Worm (Caenorhabditis elegans) whole organism, late embryonic: ENCODE results near the gene R11D1.12.

ENCODE experiments used
- Y22D7AL.16 ChIP-seq: sonication (generic microtip); optimal IDR thresholded peaks from 2 replicates; lab custom pipeline; 2016; ENCODE audit warnings: missing genetic modification characterization, missing compliant biosample characterization
- ceh-14 ChIP-seq: sonication (generic microtip); optimal IDR thresholded peaks from 2 replicates; lab custom pipeline; 2016; ENCODE audit warnings: missing genotype, missing genetic modification characterization, missing compliant biosample characterization
- ceh-2 ChIP-seq: sonication (generic microtip); optimal IDR thresholded peaks from 2 replicates; lab custom pipeline; 2016; ENCODE audit warnings: missing genotype, missing genetic modification characterization, missing compliant biosample characterization
- ceh-22 ChIP-seq: sonication (generic microtip); optimal IDR thresholded peaks from 2 replicates; lab custom pipeline; 2017; ENCODE audit warnings: missing biosample characterization, missing genetic modification characterization
- ceh-9 ChIP-seq: sonication (generic microtip); optimal IDR thresholded peaks from 2 replicates; lab custom pipeline; 2016; ENCODE audit warnings: mild to moderate bottlenecking, missing genetic modification characterization, inconsistent platforms, missing compliant biosample characterization
- che-1 ChIP-seq: sonication (generic microtip); optimal IDR thresholded peaks from 2 replicates; lab custom pipeline; 2016; ENCODE audit warnings: mild to moderate bottlenecking, missing genetic modification characterization, missing compliant biosample characterization
- dmd-4 ChIP-seq: sonication (generic microtip); optimal IDR thresholded peaks from 2 replicates; lab custom pipeline; 2016; ENCODE audit warnings: borderline replicate concordance, missing genetic modification characterization, missing compliant biosample characterization
- dve-1 ChIP-seq: sonication (generic microtip); optimal IDR thresholded peaks from 2 replicates; lab custom pipeline; 2017; ENCODE audit warnings: antibody characterized with exemption, mild to moderate bottlenecking, missing genetic modification characterization, missing compliant biosample characterization
- ets-4 ChIP-seq: sonication (generic microtip); optimal IDR thresholded peaks from 2 replicates; lab custom pipeline; 2016; ENCODE audit warnings: missing genetic modification characterization, missing compliant biosample characterization
- fkh-10 ChIP-seq: fragments of 150-350 bp; optimal IDR thresholded peaks from 2 replicates; lab custom pipeline; 2014; ENCODE audit warnings: missing biosample characterization, missing genetic modification reagents, missing genetic modification characterization
- hlh-13 ChIP-seq: fragments of 200-800 bp; sonication (Bioruptor generic); optimal IDR thresholded peaks from 2 replicates; lab custom pipeline; 2018; ENCODE audit warnings: mild to moderate bottlenecking, missing genetic modification characterization, missing compliant biosample characterization
- hlh-30 ChIP-seq: sonication (generic microtip); optimal IDR thresholded peaks from 2 replicates; lab custom pipeline; 2017; ENCODE audit warnings: antibody characterized with exemption, missing genetic modification characterization, missing compliant biosample characterization; ENCODE audit not compliant: insufficient read depth
- hlh-8 ChIP-seq: sonication (generic microtip); optimal IDR thresholded peaks from 2 replicates; lab custom pipeline; 2016; ENCODE audit warnings: missing genotype, missing genetic modification characterization, missing compliant biosample characterization
- lim-6 ChIP-seq: sonication (generic microtip); optimal IDR thresholded peaks from 2 replicates; lab custom pipeline; 2016; ENCODE audit warnings: missing genetic modification characterization, missing compliant biosample characterization
- lin-11 ChIP-seq: fragments of 200-800 bp; sonication (Bioruptor generic); optimal IDR thresholded peaks from 2 replicates; lab custom pipeline; 2018; ENCODE audit warnings: mild to moderate bottlenecking, missing genetic modification characterization, missing compliant biosample characterization
- madf-2 ChIP-seq: sonication (generic microtip); optimal IDR thresholded peaks from 2 replicates; lab custom pipeline; 2017; ENCODE audit warnings: missing genetic modification characterization, missing compliant biosample characterization
- mec-3 ChIP-seq: sonication (generic microtip); optimal IDR thresholded peaks from 2 replicates; lab custom pipeline; 2016; ENCODE audit warnings: borderline replicate concordance, missing genetic modification characterization, missing compliant biosample characterization
- nfya-1 ChIP-seq: sonication (generic microtip); optimal IDR thresholded peaks from 2 replicates; lab custom pipeline; 2017; ENCODE audit warnings: missing genetic modification characterization, mild to moderate bottlenecking, missing compliant biosample characterization, antibody characterized with exemption, moderate library complexity
- nhr-11 ChIP-seq: fragments of 150-350 bp; optimal IDR thresholded peaks from 2 replicates; lab custom pipeline; 2014; ENCODE audit warnings: missing biosample characterization, missing genetic modification characterization
- pag-3 ChIP-seq: sonication (generic microtip); optimal IDR thresholded peaks from 2 replicates; lab custom pipeline; 2016; ENCODE audit warnings: missing compliant biosample characterization, missing genetic modification characterization, borderline replicate concordance
- pat-9 ChIP-seq: fragments of 200-800 bp; sonication (Bioruptor generic); optimal IDR thresholded peaks from 2 replicates; lab custom pipeline; 2018; ENCODE audit warnings: mild to moderate bottlenecking, missing genetic modification characterization, moderate library complexity, missing compliant biosample characterization
- pax-1 ChIP-seq: fragments of 150-350 bp; optimal IDR thresholded peaks from 2 replicates; lab custom pipeline; 2014; ENCODE audit warnings: missing biosample characterization, missing genetic modification characterization
- pha-4 ChIP-seq: fragments of 150-350 bp; optimal IDR thresholded peaks from 2 replicates; lab custom pipeline; 2018; ENCODE audit warnings: missing biosample characterization, missing genetic modification reagents, missing genetic modification characterization
- pros-1 ChIP-seq: fragments of 150-350 bp; optimal IDR thresholded peaks from 2 replicates; lab custom pipeline; 2014; ENCODE audit warnings: missing biosample characterization, missing genetic modification reagents, missing genetic modification characterization
- ref-2 ChIP-seq: sonication (generic microtip); optimal IDR thresholded peaks from 2 replicates; lab custom pipeline; 2016; ENCODE audit warnings: missing genetic modification characterization, missing compliant biosample characterization
- rnt-1 ChIP-seq: sonication (generic microtip); optimal IDR thresholded peaks from 2 replicates; lab custom pipeline; 2016; ENCODE audit warnings: missing genetic modification characterization, missing compliant biosample characterization
- sdc-2 ChIP-seq: sonication (generic microtip); optimal IDR thresholded peaks from 2 replicates; lab custom pipeline; 2016; ENCODE audit warnings: missing genotype, missing genetic modification characterization, missing compliant biosample characterization
- sox-4 ChIP-seq: sonication (generic microtip); optimal IDR thresholded peaks from 2 replicates; lab custom pipeline; 2017; ENCODE audit warnings: mild to moderate bottlenecking, missing genetic modification characterization, inconsistent platforms, missing compliant biosample characterization
- tbx-7 ChIP-seq: sonication (generic microtip); optimal IDR thresholded peaks from 2 replicates; lab custom pipeline; 2016; ENCODE audit warnings: missing genotype, missing genetic modification characterization, missing compliant biosample characterization
- ttx-3 ChIP-seq: sonication (generic microtip); optimal IDR thresholded peaks from 2 replicates; lab custom pipeline; 2016; ENCODE audit warnings: missing genetic modification reagents, missing genetic modification characterization, missing compliant biosample characterization
- unc-55 ChIP-seq: sonication (generic microtip); optimal IDR thresholded peaks from 2 replicates; lab custom pipeline; 2017; ENCODE audit warnings: missing biosample characterization, missing genetic modification reagents, missing genetic modification characterization
- zip-5 ChIP-seq: sonication (generic microtip); optimal IDR thresholded peaks from 2 replicates; lab custom pipeline; 2016; ENCODE audit warnings: missing genetic modification characterization, missing compliant biosample characterization
- ztf-16 ChIP-seq: sonication (generic microtip); optimal IDR thresholded peaks from 2 replicates; lab custom pipeline; 2017; ENCODE audit warnings: missing genetic modification characterization, missing compliant biosample characterization

Gene R11D1.12

ce11 chrV:12725893-12726292 is at the start of gene R11D1.12:
Gene R11D1.12 (minus strand): TSS chrV:12725993.
- TF ChIP-seq pha-4: no peak
- no peak for TF ChIP-seq Y22D7AL.16 (tag; lab: Kevin White, UChicago)
- no peak for TF ChIP-seq hlh-8 (tag; lab: Kevin White, UChicago)
- TF ChIP-seq sox-4 (tag; lab: Kevin White, UChicago): no peak
- TF ChIP-seq tbx-7: no peak
- TF ChIP-seq pax-1 (tag; lab: Kevin White, UChicago): no peak
- TF ChIP-seq fkh-10: no peak
- no peak for TF ChIP-seq sdc-2 (tag; lab: Kevin White, UChicago)
- no peak for TF ChIP-seq ttx-3 (tag; lab: Kevin White, UChicago)

- TF ChIP-seq hlh-8 (tag; lab: Kevin White, UChicago) (no peak), pag-3 (no peak), dmd-4 (no peak)
Measured at ce11 chrV:12773852-12774251, 48.1 kb upstream of the R11D1.12 start.

ce11 chrV:12773222-12773621 is 47.4 kb upstream of the R11D1.12 start, which contains the start of gene ZC455.1:
Gene ZC455.1 (plus strand): TSS chrV:12773522.
- no peak for TF ChIP-seq Y22D7AL.16 (tag; lab: Kevin White, UChicago)
- TF ChIP-seq zip-5: no peak
- no peak for TF ChIP-seq unc-55 (GFP tag; lab: Kevin White, UChicago)
- no peak for TF ChIP-seq pax-1 (tag; lab: Kevin White, UChicago)
- no peak for TF ChIP-seq lim-6
- no peak for TF ChIP-seq mec-3
- no peak for TF ChIP-seq ceh-2
- TF ChIP-seq dmd-4: no peak
- TF ChIP-seq, all 69 proteins: peak for 0

DNA sequence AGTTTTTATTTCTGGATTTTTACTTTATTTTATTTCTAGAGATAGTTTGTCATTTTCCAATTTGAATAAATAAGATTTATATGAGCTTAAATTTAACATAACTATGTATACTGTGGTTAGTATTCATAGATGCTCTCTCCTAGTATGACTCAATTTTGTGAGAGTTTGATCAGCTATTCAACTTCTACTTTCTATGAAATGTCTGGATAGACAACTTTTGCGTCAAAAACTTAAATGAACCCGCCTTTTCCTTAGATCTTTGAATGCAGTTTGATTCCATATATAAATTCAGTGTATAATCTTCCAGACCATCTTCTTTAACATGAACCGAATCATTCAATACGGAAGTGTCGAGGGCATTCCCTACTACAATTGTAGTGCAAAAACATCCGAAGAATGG is 43.2 kb upstream of the R11D1.12 start, which contains the start of gene srt-43:
Gene srt-43 (plus strand): TSS at position 301 of the 400 bp plus-strand sequence.
- TF ChIP-seq ceh-9 (tag; lab: Kevin White, UChicago) (no peak), pros-1 (tag; lab: Kevin White, UChicago) (no peak), rnt-1 (tag; lab: Kevin White, UChicago) (no peak)

DNA sequence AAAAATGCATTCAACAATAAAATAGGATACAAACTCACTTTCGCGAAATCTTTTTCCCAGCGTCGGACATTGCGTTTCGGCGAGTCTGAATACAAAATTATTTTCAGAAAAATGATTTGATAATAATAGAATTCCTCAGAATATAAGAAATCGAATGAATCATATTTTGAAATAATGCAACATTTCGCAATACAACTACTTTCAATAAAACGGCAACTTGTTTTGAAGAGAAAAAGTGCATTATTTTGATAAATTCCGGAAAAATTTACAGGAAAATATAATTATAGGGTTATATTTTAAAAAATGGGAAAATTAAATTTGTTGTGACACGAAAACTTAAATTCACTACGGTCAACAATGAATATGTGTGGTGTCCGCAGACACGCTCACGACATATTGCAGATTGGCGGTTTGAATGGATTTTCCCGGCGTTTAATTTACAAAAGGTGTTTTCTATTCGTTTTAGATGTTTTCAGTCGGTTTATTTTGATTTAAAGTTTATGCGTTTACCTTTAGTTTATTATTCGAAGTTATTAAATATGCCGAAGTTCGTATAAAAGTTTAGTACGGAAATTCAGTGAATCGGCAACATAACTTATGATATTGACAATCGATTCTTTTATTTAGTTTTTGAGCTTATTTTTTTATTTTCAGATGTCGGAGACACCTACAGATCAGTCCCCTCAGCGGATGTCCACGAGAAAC is 37.6 kb upstream of the R11D1.12 start, which contains the start of the genes abcf-1 and scc-3:
Gene abcf-1 (minus strand): TSS at position 85 of the 705 bp plus-strand sequence.
Gene scc-3 (plus strand): TSS at position 655 of the 705 bp plus-strand sequence.
- TF ChIP-seq nhr-11 (tag; lab: Kevin White, UChicago) (no peak), ztf-16 (tag; lab: Kevin White, UChicago) (no peak), nfya-1 (tag; lab: Kevin White, UChicago) (peak; percentile 11)

DNA sequence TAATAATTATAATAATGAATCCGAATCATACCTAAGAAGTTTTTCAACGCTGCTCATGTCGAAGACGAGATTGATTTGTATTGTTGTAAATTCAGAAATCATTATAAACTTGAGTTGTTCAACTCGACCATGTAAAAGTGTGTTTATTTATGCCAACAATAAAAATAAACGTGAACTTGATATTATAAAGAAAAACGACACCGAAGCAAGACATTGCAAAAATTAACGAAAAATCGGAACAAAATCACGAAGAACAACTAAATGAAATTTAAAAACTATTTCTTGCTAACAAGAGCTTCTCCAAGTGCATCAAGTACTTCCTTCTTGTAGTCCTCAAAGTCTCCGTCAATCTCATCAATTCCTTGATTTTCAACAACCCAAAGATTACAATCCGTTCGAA is 35.1 kb upstream of the R11D1.12 start, which contains the start of gene F18E2.15:
Gene F18E2.15 (minus strand): TSS at position 101 of the 400 bp plus-strand sequence.
- TF ChIP-seq hlh-13 (GFP tag; lab: Kevin White, UChicago) (no peak), dve-1 (no peak), madf-2 (tag; lab: Kevin White, UChicago) (no peak), ceh-22 (tag; lab: Kevin White, UChicago) (no peak), che-1 (no peak), ref-2 (tag; lab: Kevin White, UChicago) (no peak), dmd-4 (no peak), hlh-30 (no peak), ets-4 (tag; lab: Kevin White, UChicago) (no peak), pha-4 (no peak), pat-9 (tag; lab: Kevin White, UChicago) (no peak), lin-11 (tag; lab: Kevin White, UChicago) (no peak), sdc-2 (tag; lab: Kevin White, UChicago) (no peak), nfya-1 (tag; lab: Kevin White, UChicago) (no peak), ceh-14 (no peak)
